Worm (Caenorhabditis elegans): ENCODE data around the gene T09D3.8.

- no peak for TF ChIP-seq ceh-45 (GFP tag; IDR thresholded peaks at IDR 0.05)
- no peak for TF ChIP-seq tbx-7 (tag; optimal IDR thresholded peaks at IDR 0.05)
- no peak for TF ChIP-seq lin-11 (tag; optimal IDR thresholded peaks at IDR 0.05)
- TF ChIP-seq dmd-4 (tag; optimal IDR thresholded peaks at IDR 0.05; ENCODE audit: borderline replicate concordance): no peak
These were observed 2.7 kb upstream of the T09D3.8 start for ce11 chrV:5362220-5362619.
